Fruit fly (Drosophila melanogaster): ENCODE data around the gene foxo.

Gene foxo

dm6 chr3R:14024187-14024918, 32.4 kb upstream of the foxo start:
- peak; percentile 50 for TF ChIP-seq CG17801 (GFP tag; optimal IDR thresholded peaks at IDR 0.05; ENCODE audit: partially characterized antibody)

- TF ChIP-seq CG17801 (GFP tag; optimal IDR thresholded peaks at IDR 0.05; ENCODE audit: partially characterized antibody): no peak
Observed at dm6 chr3R:14024919-14025387, 31.8 kb upstream of the foxo start.

dm6 chr3R:14025795-14026194, 30.9 kb upstream of the foxo start:
- peak; percentile 89 for TF ChIP-seq CG17801 (GFP tag; optimal IDR thresholded peaks at IDR 0.05; ENCODE audit: partially characterized antibody)

- TF ChIP-seq CG17801 (GFP tag; optimal IDR thresholded peaks at IDR 0.05; ENCODE audit: partially characterized antibody): no peak
Observed at dm6 chr3R:14026212-14026952, 30.4 kb upstream of the foxo start.

- no peak for TF ChIP-seq CG17801 (GFP tag; optimal IDR thresholded peaks at IDR 0.05; ENCODE audit: partially characterized antibody)
Observed at dm6 chr3R:14026953-14027721, 29.6 kb upstream of the foxo start.

dm6 chr3R:14028158-14028557, 28.6 kb upstream of the foxo start:
- no peak for TF ChIP-seq CG17801 (GFP tag; optimal IDR thresholded peaks at IDR 0.05; ENCODE audit: partially characterized antibody)

- no peak for TF ChIP-seq CG17801 (GFP tag; optimal IDR thresholded peaks at IDR 0.05; ENCODE audit: partially characterized antibody)
Observed at dm6 chr3R:14028873-14029369, 27.8 kb upstream of the foxo start, which contains the start of gene Cyp6d5. Gene Cyp6d5, plus strand, starts transcription at chr3R:14029228.

dm6 chr3R:14031531-14032414, 25.0 kb upstream of the foxo start, which contains the start of the genes rdx and CG3061:
Gene rdx, minus strand, starts transcription at chr3R:14032057.
Gene CG3061, plus strand, starts transcription at chr3R:14032371.
- no peak for TF ChIP-seq CG17801 (GFP tag; optimal IDR thresholded peaks at IDR 0.05; ENCODE audit: partially characterized antibody)

- TF ChIP-seq CG17801 (GFP tag; optimal IDR thresholded peaks at IDR 0.05; ENCODE audit: partially characterized antibody): no peak
Observed at dm6 chr3R:14032422-14033188, 24.1 kb upstream of the foxo start.

dm6 chr3R:14034636-14035035, 22.1 kb upstream of the foxo start:
- TF ChIP-seq CG17801 (GFP tag; optimal IDR thresholded peaks at IDR 0.05; ENCODE audit: partially characterized antibody): no peak

dm6 chr3R:14035924-14036448, 20.8 kb upstream of the foxo start, which contains the start of gene CG9922:
Gene CG9922, minus strand, starts transcription at chr3R:14036398.
- peak; percentile 22 for TF ChIP-seq CG17801 (GFP tag; optimal IDR thresholded peaks at IDR 0.05; ENCODE audit: partially characterized antibody)

- no peak for TF ChIP-seq CG17801 (GFP tag; optimal IDR thresholded peaks at IDR 0.05; ENCODE audit: partially characterized antibody)
Observed at dm6 chr3R:14037330-14037729, 19.4 kb upstream of the foxo start.

- TF ChIP-seq CG17801 (GFP tag; optimal IDR thresholded peaks at IDR 0.05; ENCODE audit: partially characterized antibody): no peak
Observed at dm6 chr3R:14041036-14041435, 15.7 kb upstream of the foxo start.

All from ovary, adult (tissue).